Worm (Caenorhabditis elegans) whole organism, L3 larva: ENCODE results near the gene str-176.

Experiments
- R02D3.7 ChIP-seq: fragments of 150-350 bp; optimal IDR thresholded peaks from 2 replicates; lab custom pipeline; 2014; ENCODE audit warnings: missing biosample characterization, missing genetic modification characterization
- ZK546.5 ChIP-seq: sonication (generic microtip); optimal IDR thresholded peaks from 2 replicates; lab custom pipeline; 2017; ENCODE audit warnings: missing biosample characterization, missing genetic modification characterization
- aly-2 ChIP-seq: fragments of 150-350 bp; optimal IDR thresholded peaks from 2 replicates; lab custom pipeline; 2014; ENCODE audit warnings: missing biosample characterization, missing genetic modification characterization
- ama-1 ChIP-seq: fragments of 150-350 bp; optimal IDR thresholded peaks from 2 replicates; lab custom pipeline; 2018
- ceh-16 ChIP-seq: sonication (generic microtip); optimal IDR thresholded peaks from 2 replicates; lab custom pipeline; 2017; ENCODE audit warnings: missing biosample characterization, missing genetic modification characterization
- ceh-28 ChIP-seq: fragments of 150-350 bp; optimal IDR thresholded peaks from 2 replicates; lab custom pipeline; 2014; ENCODE audit warnings: missing biosample characterization, missing genetic modification reagents, missing genetic modification characterization
- ceh-82 ChIP-seq: fragments of 150-350 bp; optimal IDR thresholded peaks from 2 replicates; lab custom pipeline; 2014; ENCODE audit warnings: missing biosample characterization, missing genetic modification characterization
- ceh-9 ChIP-seq: sonication (generic microtip); optimal IDR thresholded peaks from 2 replicates; lab custom pipeline; 2018; ENCODE audit warnings: missing biosample characterization, missing genetic modification characterization
- daf-12 ChIP-seq: fragments of 150-350 bp; optimal IDR thresholded peaks from 2 replicates; lab custom pipeline; 2014; ENCODE audit warnings: missing biosample characterization, missing genetic modification reagents, missing genetic modification characterization
- egl-27 ChIP-seq: sonication (generic microtip); optimal IDR thresholded peaks from 4 replicates; lab custom pipeline; 2017; ENCODE audit warnings: missing biosample characterization, missing genetic modification reagents, missing genetic modification characterization
- egl-5 ChIP-seq: fragments of 150-350 bp; optimal IDR thresholded peaks from 2 replicates; lab custom pipeline; 2017; ENCODE audit warnings: missing biosample characterization, missing genetic modification reagents, missing genetic modification characterization, inconsistent platforms
- elt-1 ChIP-seq: fragments of 150-350 bp; optimal IDR thresholded peaks from 2 replicates; lab custom pipeline; 2014; ENCODE audit warnings: missing biosample characterization, missing genetic modification characterization
- elt-2 ChIP-seq: sonication (generic microtip); optimal IDR thresholded peaks from 2 replicates; lab custom pipeline; 2016; ENCODE audit warnings: missing genetic modification reagents, mild to moderate bottlenecking, missing genetic modification characterization, missing compliant biosample characterization
- elt-3 ChIP-seq, 3 experiments: fragments of 150-350 bp in 1 of 3; sonication (generic microtip) in 2 of 3; optimal IDR thresholded peaks; 2 replicates in 2 of 3; 4 replicates in 1 of 3; lab custom pipeline; 2014 to 2017; ENCODE audit warnings: missing biosample characterization in 3 of 3, missing genetic modification characterization in 3 of 3
- eor-1 ChIP-seq, 2 experiments: fragments of 150-350 bp; optimal IDR thresholded peaks; 2 replicates each; lab custom pipeline; 2014 to 2018; ENCODE audit warnings: missing biosample characterization in 2 of 2, missing genetic modification characterization in 2 of 2
- fkh-10 ChIP-seq: sonication (generic microtip); optimal IDR thresholded peaks from 2 replicates; lab custom pipeline; 2017; ENCODE audit warnings: missing biosample characterization, missing genetic modification reagents, missing genetic modification characterization
- fkh-2 ChIP-seq: fragments of 150-350 bp; optimal IDR thresholded peaks from 2 replicates; lab custom pipeline; 2014; ENCODE audit warnings: missing biosample characterization, missing genetic modification reagents, missing genetic modification characterization
- fos-1 ChIP-seq: fragments of 150-350 bp; optimal IDR thresholded peaks from 2 replicates; lab custom pipeline; 2014; ENCODE audit warnings: missing biosample characterization, missing genetic modification characterization
- hmg-11 ChIP-seq: sonication (generic microtip); optimal IDR thresholded peaks from 2 replicates; lab custom pipeline; 2016; ENCODE audit warnings: missing genetic modification characterization, missing compliant biosample characterization
- jun-1 ChIP-seq: fragments of 150-350 bp; optimal IDR thresholded peaks from 2 replicates; lab custom pipeline; 2014; ENCODE audit warnings: missing biosample characterization, missing genetic modification reagents, missing genetic modification characterization
- lin-15B ChIP-seq: fragments of 150-350 bp; optimal IDR thresholded peaks from 2 replicates; lab custom pipeline; 2014; ENCODE audit warnings: missing biosample characterization, missing genetic modification characterization
- lin-39 ChIP-seq: fragments of 150-350 bp; optimal IDR thresholded peaks from 2 replicates; lab custom pipeline; 2018; ENCODE audit warnings: missing biosample characterization, missing genetic modification reagents, missing genetic modification characterization
- lsy-12 ChIP-seq: sonication (generic microtip); optimal IDR thresholded peaks from 2 replicates; lab custom pipeline; 2016; ENCODE audit warnings: mild to moderate bottlenecking, missing genetic modification characterization, missing compliant biosample characterization
- mdl-1 ChIP-seq: fragments of 150-350 bp; optimal IDR thresholded peaks from 2 replicates; lab custom pipeline; 2014; ENCODE audit warnings: missing biosample characterization, missing genetic modification characterization
- mml-1 ChIP-seq: fragments of 150-350 bp; sonication (generic microtip); optimal IDR thresholded peaks from 3 replicates; lab custom pipeline; 2014; ENCODE audit warnings: missing biosample characterization, missing genetic modification characterization
- nfya-1 ChIP-seq: sonication (generic microtip); optimal IDR thresholded peaks from 2 replicates; lab custom pipeline; 2017; ENCODE audit warnings: missing genetic modification characterization, mild to moderate bottlenecking, missing compliant biosample characterization, antibody characterized with exemption, moderate library complexity; ENCODE audit not compliant: insufficient read depth
- nhr-11 ChIP-seq: fragments of 150-350 bp; optimal IDR thresholded peaks from 2 replicates; lab custom pipeline; 2014; ENCODE audit warnings: missing biosample characterization, missing genetic modification characterization
- nhr-12 ChIP-seq: fragments of 150-350 bp; optimal IDR thresholded peaks from 2 replicates; lab custom pipeline; 2014; ENCODE audit warnings: missing biosample characterization, missing genetic modification characterization
- nhr-23 ChIP-seq: fragments of 150-350 bp; optimal IDR thresholded peaks from 2 replicates; lab custom pipeline; 2014; ENCODE audit warnings: missing biosample characterization, missing genetic modification reagents, missing genetic modification characterization
- nhr-237 ChIP-seq: fragments of 150-350 bp; optimal IDR thresholded peaks from 2 replicates; lab custom pipeline; 2014; ENCODE audit warnings: missing biosample characterization, missing genetic modification characterization
- nhr-25 ChIP-seq: sonication (generic microtip); optimal IDR thresholded peaks from 2 replicates; lab custom pipeline; 2017; ENCODE audit warnings: missing biosample characterization, missing genetic modification characterization
- nhr-28 ChIP-seq: fragments of 150-350 bp; optimal IDR thresholded peaks from 2 replicates; lab custom pipeline; 2014; ENCODE audit warnings: missing biosample characterization, missing genetic modification characterization
- nhr-43 ChIP-seq: sonication (generic microtip); optimal IDR thresholded peaks from 2 replicates; lab custom pipeline; 2016; ENCODE audit warnings: mild to moderate bottlenecking, missing genetic modification characterization, missing compliant biosample characterization; ENCODE audit not compliant: poor library complexity, severe bottlenecking
- nhr-67 ChIP-seq: fragments of 150-350 bp; optimal IDR thresholded peaks from 2 replicates; lab custom pipeline; 2014; ENCODE audit warnings: missing biosample characterization, missing genetic modification characterization
- nhr-76 ChIP-seq: fragments of 150-350 bp; sonication (generic microtip); optimal IDR thresholded peaks from 5 replicates; lab custom pipeline; 2014; ENCODE audit warnings: missing biosample characterization, missing genetic modification characterization
- nhr-77 ChIP-seq: fragments of 150-350 bp; optimal IDR thresholded peaks from 2 replicates; lab custom pipeline; 2014; ENCODE audit warnings: missing biosample characterization, missing genetic modification characterization
- pha-4 ChIP-seq: fragments of 150-350 bp; optimal IDR thresholded peaks from 2 replicates; lab custom pipeline; 2014; ENCODE audit warnings: missing biosample characterization, missing genetic modification reagents, missing genetic modification characterization
- pqm-1 ChIP-seq: fragments of 150-350 bp; optimal IDR thresholded peaks from 2 replicates; lab custom pipeline; 2017; ENCODE audit warnings: missing biosample characterization, missing genetic modification characterization, inconsistent platforms
- sea-2 ChIP-seq: fragments of 150-350 bp; sonication (generic microtip); optimal IDR thresholded peaks from 4 replicates; lab custom pipeline; 2014; ENCODE audit warnings: missing biosample characterization, missing genetic modification reagents, missing genetic modification characterization
- skn-1 ChIP-seq: fragments of 150-350 bp; optimal IDR thresholded peaks from 2 replicates; lab custom pipeline; 2014; ENCODE audit warnings: missing biosample characterization, missing genetic modification characterization
- snpc-4 ChIP-seq: fragments of 150-350 bp; optimal IDR thresholded peaks from 2 replicates; lab custom pipeline; 2014; ENCODE audit warnings: missing biosample characterization, missing genetic modification characterization
- tbx-2 ChIP-seq: sonication (generic microtip); optimal IDR thresholded peaks from 2 replicates; lab custom pipeline; 2016; ENCODE audit warnings: mild to moderate bottlenecking, missing genetic modification characterization, missing compliant biosample characterization
- unc-39 ChIP-seq: sonication (generic microtip); optimal IDR thresholded peaks from 4 replicates; lab custom pipeline; 2017; ENCODE audit warnings: missing biosample characterization, missing genetic modification characterization
- unc-62 ChIP-seq: fragments of 150-350 bp; sonication (generic microtip); optimal IDR thresholded peaks from 4 replicates; lab custom pipeline; 2014; ENCODE audit warnings: missing biosample characterization, missing genetic modification reagents, missing genetic modification characterization
- zag-1 ChIP-seq: fragments of 150-350 bp; optimal IDR thresholded peaks from 2 replicates; lab custom pipeline; 2014; ENCODE audit warnings: missing biosample characterization, missing genetic modification characterization
- ztf-11 ChIP-seq: fragments of 150-350 bp; optimal IDR thresholded peaks from 2 replicates; lab custom pipeline; 2014; ENCODE audit warnings: missing biosample characterization, missing genetic modification characterization
- ztf-4 ChIP-seq: fragments of 150-350 bp; optimal IDR thresholded peaks from 2 replicates; lab custom pipeline; 2014; ENCODE audit warnings: missing biosample characterization, missing genetic modification characterization

The str-176 gene

ce11 chrIV:8432709-8433108, 30.9 kb downstream of the str-176 start, which contains the start of the genes T26A8.4 and pdtf-1 (continued):
- no peak for TF ChIP-seq eor-1 (tag; optimal IDR thresholded peaks at IDR 0.05; lab: Kevin White, UChicago)
- TF ChIP-seq fos-1 (tag; lab: Kevin White, UChicago) = peak; percentile 46
- peak; percentile 85 for TF ChIP-seq nhr-11 (tag; lab: Kevin White, UChicago)

ce11 chrIV:8431567-8432458, 31.8 kb downstream of the str-176 start:
- TF ChIP-seq nhr-77 (no peak), nhr-43 (peak; percentile 79), eor-1 (tag; optimal IDR thresholded peaks at IDR 0.05; lab: Kevin White, UChicago) (no peak), fkh-2 (tag; lab: Kevin White, UChicago) (peak; percentile 42), nhr-25 (tag; lab: Kevin White, UChicago) (peak; percentile 86), daf-12 (tag; lab: Kevin White, UChicago) (no peak), lsy-12 (peak; percentile 58), nhr-67 (tag; lab: Kevin White, UChicago) (no peak), nhr-28 (tag; lab: Kevin White, UChicago) (no peak), nhr-237 (tag; lab: Kevin White, UChicago) (no peak), zag-1 (tag; lab: Kevin White, UChicago) (no peak), pha-4 (tag; lab: Kevin White, UChicago) (peak; percentile 81), unc-39 (tag; lab: Kevin White, UChicago) (no peak), pqm-1 (tag; lab: Kevin White, UChicago) (no peak), egl-5 (tag; lab: Kevin White, UChicago) (no peak), ztf-11 (tag; lab: Kevin White, UChicago) (no peak), ztf-4 (tag; lab: Kevin White, UChicago) (peak; percentile 16), ceh-9 (no peak), nhr-11 (tag; lab: Kevin White, UChicago) (no peak), elt-1 (tag; lab: Kevin White, UChicago) (no peak), fos-1 (tag; lab: Kevin White, UChicago) (no peak), nfya-1 (tag; lab: Kevin White, UChicago) (peak; percentile 100), nhr-76 (tag; lab: Kevin White, UChicago) (no peak), elt-2 (tag; lab: Kevin White, UChicago) (peak; percentile 35), fkh-10 (GFP tag; lab: Kevin White, UChicago) (no peak), ama-1 (peak; percentile 99), lin-39 (tag; lab: Kevin White, UChicago) (peak; percentile 78), nhr-12 (tag; lab: Kevin White, UChicago) (no peak), lin-15B (peak; percentile 52), sea-2 (GFP tag; lab: Kevin White, UChicago) (no peak), snpc-4 (peak; percentile 78), hmg-11 (tag; lab: Kevin White, UChicago) (no peak), ceh-28 (tag; lab: Kevin White, UChicago) (peak; percentile 81), nhr-23 (tag; lab: Kevin White, UChicago) (peak; percentile 78), mml-1 (tag; lab: Kevin White, UChicago) (no peak), R02D3.7 (tag; lab: Kevin White, UChicago) (peak; percentile 67), egl-27 (tag; lab: Kevin White, UChicago) (peak; percentile 21), aly-2 (tag; lab: Kevin White, UChicago) (peak; percentile 78), tbx-2 (peak; percentile 57), skn-1 (tag; lab: Kevin White, UChicago) (peak; percentile 64), ceh-82 (tag; lab: Kevin White, UChicago) (peak; percentile 31), elt-3 (tag; optimal IDR thresholded peaks at IDR 0.05; lab: Kevin White, UChicago) (peak in 1 of 3 experiments; percentile 10), unc-62 (GFP tag; lab: Kevin White, UChicago) (peak; percentile 72), jun-1 (tag; lab: Kevin White, UChicago) (peak; percentile 52), ceh-16 (tag; lab: Kevin White, UChicago) (peak; percentile 21), ZK546.5 (no peak), mdl-1 (peak; percentile 64)
